Worm (Caenorhabditis elegans) whole organism, L4/young adult: ENCODE measurements around the gene F39F10.2.
A peak's percentile ranks its signal among the peaks of the same experiment; 100 is the strongest.

Experiments used
- dao-5 ChIP-seq: sonication (generic microtip); optimal IDR thresholded peaks from 2 replicates; lab custom pipeline; 2016; ENCODE audit warnings: missing genotype, missing genetic modification characterization, moderate library complexity, missing compliant biosample characterization
- him-1 ChIP-seq: sonication (generic microtip); optimal IDR thresholded peaks from 2 replicates; lab custom pipeline; 2016; ENCODE audit warnings: missing genotype, missing genetic modification reagents, missing genetic modification characterization, missing compliant biosample characterization

F39F10.2 gene

DNA sequence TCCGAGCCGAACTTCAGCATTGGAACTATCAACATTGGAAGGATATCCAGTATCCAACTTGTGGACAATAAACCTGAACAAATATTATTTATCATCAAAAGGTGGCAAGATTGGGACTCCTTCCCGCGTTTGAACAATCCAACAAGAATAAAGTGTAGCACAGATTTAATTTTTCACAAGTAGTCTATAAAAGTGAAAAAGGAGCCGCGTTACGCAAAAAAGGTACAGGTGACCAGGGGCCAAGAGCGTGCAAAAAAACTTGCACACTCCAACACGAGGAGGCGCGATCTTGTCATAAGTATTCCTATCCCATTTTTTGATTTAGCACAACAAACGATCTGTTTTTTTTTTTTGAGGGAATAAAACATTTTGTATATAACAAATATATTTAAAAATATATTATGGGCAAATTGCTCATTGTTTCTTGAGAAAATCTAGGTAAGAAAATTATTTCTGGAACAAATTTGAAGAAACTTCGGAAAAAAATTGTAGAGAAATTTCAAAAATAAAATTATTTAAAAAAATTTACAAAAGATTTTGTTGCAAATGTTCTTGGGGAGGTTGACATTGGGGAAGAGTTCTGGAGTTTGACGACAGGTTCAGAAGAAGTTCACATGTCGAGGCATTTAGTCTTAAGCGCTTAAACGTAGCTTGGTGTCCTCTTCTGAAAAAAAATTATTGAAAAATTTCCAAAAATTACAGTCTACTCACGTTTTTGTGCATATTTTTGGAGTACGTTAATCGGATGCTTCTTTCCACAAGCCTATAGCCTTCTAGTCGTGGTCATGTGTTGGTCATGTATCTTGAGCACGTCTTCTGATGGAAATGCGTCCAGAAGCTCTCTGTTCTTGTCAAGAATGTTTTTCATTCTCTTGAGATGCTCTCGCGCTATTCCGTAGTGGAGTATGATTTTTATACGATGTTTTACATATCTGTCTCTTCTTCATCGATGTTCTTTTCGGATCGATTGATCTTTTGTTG lies 49.5 kb downstream of the F39F10.2 start:
- TF ChIP-seq him-1 (tag; lab: Kevin White, UChicago) (peak; percentile 30), dao-5 (no peak)
